Fruit fly (Drosophila melanogaster) whole organism, embryonic: ENCODE results near the gene CG16956.
A peak's percentile ranks its signal among the peaks of the same experiment; 100 is the strongest.

Source experiments
- Atf6 ChIP-seq: fragments of 200-800 bp; sonication (Bioruptor generic); IDR thresholded peaks from 2 replicates; pipeline ENCODE4 v1.3.6; 2022; ENCODE audit warnings: missing biosample characterization, missing genetic modification characterization
- B-H2 ChIP-seq: fragments of 200-800 bp; sonication (Bioruptor generic); optimal IDR thresholded peaks from 2 replicates; lab custom pipeline; 2018; ENCODE audit warnings: missing biosample characterization, mild to moderate bottlenecking, missing genetic modification characterization
- Blimp-1 ChIP-seq: fragments of 200-800 bp; sonication (Bioruptor generic); optimal IDR thresholded peaks from 3 replicates; lab custom pipeline; 2018; ENCODE audit warnings: missing biosample characterization, missing genetic modification characterization, mild to moderate bottlenecking, moderate library complexity, missing genetic modification reagents
- CG10654 ChIP-seq: fragments of 200-800 bp; sonication (Bioruptor generic); optimal IDR thresholded peaks from 2 replicates; lab custom pipeline; 2016; ENCODE audit warnings: missing biosample characterization, missing genetic modification characterization
- CG11696 ChIP-seq: fragments of 200-800 bp; sonication (Bioruptor generic); IDR thresholded peaks from 2 replicates; pipeline ENCODE4 v1.3.6; 2022; ENCODE audit warnings: missing biosample characterization, missing genetic modification characterization
- CG12071 ChIP-seq: fragments of 200-800 bp; sonication (Bioruptor generic); optimal IDR thresholded peaks from 3 replicates; lab custom pipeline; 2018; ENCODE audit warnings: missing biosample characterization, mild to moderate bottlenecking, missing genetic modification characterization
- CG12219 ChIP-seq: fragments of 200-800 bp; sonication (Bioruptor generic); optimal IDR thresholded peaks from 3 replicates; lab custom pipeline; 2018; ENCODE audit warnings: missing biosample characterization, mild to moderate bottlenecking, missing genetic modification characterization
- CG13296 ChIP-seq: fragments of 200-800 bp; sonication (Bioruptor generic); optimal IDR thresholded peaks from 3 replicates; lab custom pipeline; 2018; ENCODE audit warnings: missing biosample characterization, mild to moderate bottlenecking, missing genetic modification characterization
- CG1602 ChIP-seq: fragments of 200-800 bp; sonication (Bioruptor generic); optimal IDR thresholded peaks from 3 replicates; lab custom pipeline; 2016; ENCODE audit warnings: missing biosample characterization, missing genetic modification characterization
- CG17829 ChIP-seq: fragments of 200-800 bp; optimal IDR thresholded peaks from 2 replicates; lab custom pipeline; 2019; ENCODE audit warnings: missing biosample characterization, mild to moderate bottlenecking, missing genetic modification characterization, moderate library complexity
- CG17912 ChIP-seq: fragments of 200-800 bp; sonication (Bioruptor generic); optimal IDR thresholded peaks from 2 replicates; lab custom pipeline; 2018; ENCODE audit warnings: missing biosample characterization, mild to moderate bottlenecking, missing genetic modification characterization
- CG1832 ChIP-seq: fragments of 200-800 bp; sonication (Bioruptor generic); optimal IDR thresholded peaks from 2 replicates; lab custom pipeline; 2017; ENCODE audit warnings: missing biosample characterization, mild to moderate bottlenecking, missing genetic modification characterization, inconsistent platforms
- CG2120 ChIP-seq: fragments of 200-800 bp; sonication (Bioruptor generic); optimal IDR thresholded peaks from 3 replicates; lab custom pipeline; 2016; ENCODE audit warnings: missing biosample characterization, missing genetic modification characterization
- CG3065 ChIP-seq: fragments of 200-800 bp; sonication (Bioruptor generic); optimal IDR thresholded peaks from 2 replicates; lab custom pipeline; 2016; ENCODE audit warnings: missing biosample characterization, missing genetic modification characterization
- CG3163 ChIP-seq: fragments of 200-800 bp; sonication (Bioruptor generic); optimal IDR thresholded peaks from 3 replicates; lab custom pipeline; 2016; ENCODE audit warnings: missing biosample characterization, missing genetic modification characterization
- CG32772 ChIP-seq: fragments of 200-800 bp; sonication (Bioruptor generic); IDR thresholded peaks from 2 replicates; pipeline ENCODE4 v1.3.6; 2022; ENCODE audit warnings: missing biosample characterization, missing genetic modification characterization
- CG3726 ChIP-seq: fragments of 200-800 bp; sonication (Bioruptor generic); IDR thresholded peaks from 3 replicates; pipeline ENCODE4, ENCODE4 v1.3.6; 2022; ENCODE audit warnings: missing biosample characterization, missing genetic modification characterization
- CG3995 ChIP-seq: fragments of 200-800 bp; sonication (Bioruptor generic); optimal IDR thresholded peaks from 3 replicates; lab custom pipeline; 2016; ENCODE audit warnings: missing biosample characterization, missing genetic modification characterization
- CG4820 ChIP-seq: fragments of 200-800 bp; sonication (Bioruptor generic); optimal IDR thresholded peaks from 3 replicates; lab custom pipeline; 2016; ENCODE audit warnings: missing biosample characterization, missing genetic modification characterization
- CG4854 ChIP-seq: fragments of 200-800 bp; sonication (Bioruptor generic); optimal IDR thresholded peaks from 2 replicates; lab custom pipeline; 2016; ENCODE audit warnings: missing biosample characterization, missing genetic modification characterization, inconsistent platforms
- CG6689 ChIP-seq: fragments of 200-800 bp; sonication (Bioruptor generic); IDR thresholded peaks from 2 replicates; pipeline ENCODE4 v1.3.6; 2022; ENCODE audit warnings: missing biosample characterization, missing genetic modification characterization
- CG7556 ChIP-seq: fragments of 200-800 bp; sonication (Bioruptor generic); optimal IDR thresholded peaks from 2 replicates; lab custom pipeline; 2017; ENCODE audit warnings: missing biosample characterization, mild to moderate bottlenecking, missing genetic modification characterization
- CG9437 ChIP-seq: fragments of 200-800 bp; sonication (Bioruptor generic); optimal IDR thresholded peaks from 2 replicates; lab custom pipeline; 2018; ENCODE audit warnings: missing biosample characterization, mild to moderate bottlenecking, missing genetic modification characterization
- Dbx ChIP-seq: fragments of 200-800 bp; sonication (Bioruptor generic); IDR thresholded peaks from 3 replicates; pipeline ENCODE4 v1.3.6; 2022; ENCODE audit warnings: missing biosample characterization, missing genetic modification characterization
- ERR ChIP-seq: fragments of 200-800 bp; sonication (Bioruptor generic); optimal IDR thresholded peaks from 2 replicates; lab custom pipeline; 2016; ENCODE audit warnings: missing biosample characterization, missing genetic modification characterization
- Fer2 ChIP-seq: fragments of 200-800 bp; sonication (Bioruptor generic); optimal IDR thresholded peaks from 2 replicates; lab custom pipeline; 2018; ENCODE audit warnings: missing biosample characterization, mild to moderate bottlenecking, missing genetic modification characterization, moderate library complexity
- HLH3B ChIP-seq: fragments of 200-800 bp; sonication (Bioruptor generic); IDR thresholded peaks from 2 replicates; pipeline ENCODE4 v1.3.6; 2022; ENCODE audit warnings: missing biosample characterization, missing genetic modification characterization
- Jarid2 ChIP-seq: fragments of 200-800 bp; sonication (Bioruptor generic); optimal IDR thresholded peaks from 3 replicates; lab custom pipeline; 2017; ENCODE audit warnings: mild to moderate bottlenecking, missing biosample characterization, missing genetic modification reagents, missing genetic modification characterization
- Max ChIP-seq: fragments of 200-800 bp; sonication (Bioruptor generic); optimal IDR thresholded peaks from 2 replicates; lab custom pipeline; 2016; ENCODE audit warnings: missing biosample characterization, mild to moderate bottlenecking, missing genetic modification characterization
- Nf-YB ChIP-seq: fragments of 200-800 bp; sonication (Bioruptor generic); optimal IDR thresholded peaks from 3 replicates; lab custom pipeline; 2019; ENCODE audit warnings: missing biosample characterization, mild to moderate bottlenecking, missing genetic modification characterization, moderate library complexity
- Nf-YC ChIP-seq: fragments of 200-800 bp; optimal IDR thresholded peaks from 3 replicates; lab custom pipeline; 2019; ENCODE audit warnings: missing biosample characterization, mild to moderate bottlenecking, missing genetic modification characterization, moderate library complexity
- Oaz ChIP-seq: fragments of 200-800 bp; sonication (Bioruptor generic); IDR thresholded peaks from 2 replicates; pipeline ENCODE4 v1.3.6; 2022; ENCODE audit warnings: missing biosample characterization, missing genetic modification characterization
- Vsx1 ChIP-seq: fragments of 200-800 bp; sonication (Bioruptor generic); optimal IDR thresholded peaks from 2 replicates; lab custom pipeline; 2017; ENCODE audit warnings: missing biosample characterization, mild to moderate bottlenecking, missing genetic modification characterization, missing genetic modification reagents
- Xbp1 ChIP-seq: fragments of 200-800 bp; sonication (Bioruptor generic); optimal IDR thresholded peaks from 3 replicates; lab custom pipeline; 2016; ENCODE audit warnings: missing biosample characterization, mild to moderate bottlenecking, missing genetic modification characterization
- ase ChIP-seq: fragments of 200-800 bp; sonication (Bioruptor generic); IDR thresholded peaks from 3 replicates; pipeline ENCODE4 v1.3.6; 2022; ENCODE audit warnings: missing biosample characterization, missing genetic modification characterization
- az2 ChIP-seq: fragments of 200-800 bp; sonication (Bioruptor generic); optimal IDR thresholded peaks from 3 replicates; lab custom pipeline; 2016; ENCODE audit warnings: missing biosample characterization, missing genetic modification characterization
- bab2 ChIP-seq: fragments of 200-800 bp; sonication (Bioruptor generic); optimal IDR thresholded peaks from 2 replicates; lab custom pipeline; 2016; ENCODE audit warnings: missing biosample characterization, missing genetic modification characterization
- dmrt11E ChIP-seq: fragments of 200-800 bp; sonication (Bioruptor generic); optimal IDR thresholded peaks from 3 replicates; lab custom pipeline; 2018; ENCODE audit warnings: missing biosample characterization, mild to moderate bottlenecking, missing genetic modification characterization, moderate library complexity
- en ChIP-seq: fragments of 200-800 bp; sonication (Bioruptor generic); optimal IDR thresholded peaks from 2 replicates; lab custom pipeline; 2016; ENCODE audit warnings: missing biosample characterization, missing genetic modification characterization
- gem ChIP-seq: fragments of 200-800 bp; sonication (Bioruptor generic); optimal IDR thresholded peaks from 2 replicates; lab custom pipeline; 2019; ENCODE audit warnings: missing biosample characterization, mild to moderate bottlenecking, missing genetic modification characterization, moderate library complexity
- gro ChIP-seq: fragments of 200-800 bp; sonication (Bioruptor generic); optimal IDR thresholded peaks from 2 replicates; lab custom pipeline; 2016; ENCODE audit warnings: missing biosample characterization, missing genetic modification characterization
- jing ChIP-seq: fragments of 200-800 bp; sonication (Bioruptor generic); optimal IDR thresholded peaks from 2 replicates; lab custom pipeline; 2018; ENCODE audit warnings: missing biosample characterization, mild to moderate bottlenecking, missing genetic modification characterization
- jumu ChIP-seq: fragments of 200-800 bp; sonication (Bioruptor generic); optimal IDR thresholded peaks from 3 replicates; lab custom pipeline; 2016; ENCODE audit warnings: missing biosample characterization, missing genetic modification characterization
- lilli ChIP-seq: fragments of 200-800 bp; sonication (Bioruptor generic); optimal IDR thresholded peaks from 3 replicates; lab custom pipeline; 2016; ENCODE audit warnings: missing biosample characterization, missing genetic modification characterization
- mirr ChIP-seq: fragments of 200-800 bp; sonication (Bioruptor generic); optimal IDR thresholded peaks from 3 replicates; lab custom pipeline; 2018; ENCODE audit warnings: missing biosample characterization, mild to moderate bottlenecking, missing genetic modification characterization
- nerfin-2 ChIP-seq: fragments of 200-800 bp; sonication (Bioruptor generic); IDR thresholded peaks from 2 replicates; pipeline ENCODE4 v1.3.6; 2022; ENCODE audit warnings: missing biosample characterization, missing genetic modification characterization; ENCODE audit not compliant: partially characterized antibody
- org-1 ChIP-seq: fragments of 200-800 bp; sonication (Bioruptor generic); optimal IDR thresholded peaks from 2 replicates; lab custom pipeline; 2017; ENCODE audit warnings: missing biosample characterization, missing genetic modification characterization
- ro ChIP-seq: fragments of 200-800 bp; sonication (Bioruptor generic); IDR thresholded peaks from 2 replicates; pipeline ENCODE4 v1.3.6; 2022; ENCODE audit warnings: missing biosample characterization, missing genetic modification characterization
- schlank ChIP-seq: fragments of 200-800 bp; sonication (Bioruptor generic); optimal IDR thresholded peaks from 2 replicates; lab custom pipeline; 2018; ENCODE audit warnings: missing biosample characterization, mild to moderate bottlenecking, missing genetic modification characterization
- tll ChIP-seq, 2 experiments: fragments of 200-800 bp in 1 of 2; fragments of >200 bp in 1 of 2; sonication (Bioruptor generic) in 1 of 2; optimal IDR thresholded peaks; 2 replicates each; lab custom pipeline; 2017 to 2019; ENCODE audit warnings: missing biosample characterization in 2 of 2, missing genetic modification characterization in 2 of 2, mild to moderate bottlenecking in 1 of 2, moderate library complexity in 1 of 2
- tna ChIP-seq: fragments of 200-800 bp; sonication (Bioruptor generic); IDR thresholded peaks from 2 replicates; pipeline ENCODE4 v1.3.6; 2022; ENCODE audit warnings: missing biosample characterization, missing genetic modification characterization; ENCODE audit not compliant: partially characterized antibody
- ttk ChIP-seq: fragments of 200-800 bp; sonication (Bioruptor generic); IDR thresholded peaks from 2 replicates; pipeline ENCODE4 v2.1.2; 2022; ENCODE audit warnings: missing biosample characterization, missing genetic modification characterization
- vvl ChIP-seq: fragments of 200-800 bp; sonication (Bioruptor generic); IDR thresholded peaks from 2 replicates; pipeline ENCODE4 v1.3.6; 2022; ENCODE audit warnings: missing biosample characterization, missing genetic modification characterization
- zfh1 ChIP-seq: fragments of 200-800 bp; sonication (Bioruptor generic); IDR thresholded peaks from 3 replicates; pipeline ENCODE4 v1.3.6; 2022; ENCODE audit warnings: missing biosample characterization, missing genetic modification characterization

Gene CG16956

DNA sequence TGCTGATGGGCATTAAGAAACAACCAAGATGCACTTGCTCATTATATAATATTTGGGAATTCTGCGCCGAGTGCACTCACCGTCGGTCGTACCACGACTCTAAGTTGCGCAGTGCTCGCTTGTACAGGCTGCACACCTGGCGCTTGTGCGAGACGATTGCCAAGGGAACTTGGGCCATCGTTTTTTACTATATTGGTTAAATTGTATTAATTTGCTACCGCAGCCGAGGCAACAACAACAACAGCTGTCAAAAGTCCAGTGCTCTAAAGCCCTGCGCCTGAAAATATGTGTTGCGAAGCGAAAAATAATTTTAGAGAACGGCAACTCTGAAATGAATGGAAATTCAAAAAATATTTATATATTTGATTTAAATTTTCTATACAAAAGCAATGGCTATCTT is 43.6 kb downstream of the CG16956 start, which contains the start of gene ND-B22 (continued):
- TF ChIP-seq tll (GFP tag; optimal IDR thresholded peaks at IDR 0.05; lab: Kevin White, UChicago): no peak
- no peak for TF ChIP-seq schlank (tag; lab: Kevin White, UChicago)
- TF ChIP-seq Oaz: no peak
- no peak for TF ChIP-seq CG6689 (GFP tag; lab: Robert Waterston, UW)
- TF ChIP-seq tna (GFP tag; lab: Robert Waterston, UW): 0 out of 2 replicates have a peak, but pooled peaks have one; percentile 33
- TF ChIP-seq CG1602: peak; percentile 24
- TF ChIP-seq az2 (GFP tag; lab: Kevin White, UChicago): peak; percentile 24
- TF ChIP-seq Max: peak; percentile 30
- TF ChIP-seq vvl (GFP tag; lab: Robert Waterston, UW): peak; percentile 83
- peak; percentile 88 for TF ChIP-seq B-H2 (GFP tag; lab: Kevin White, UChicago)
- TF ChIP-seq nerfin-2 (GFP tag; lab: Robert Waterston, UW): no peak
- TF ChIP-seq lilli (GFP tag; lab: Kevin White, UChicago): peak; percentile 67
- 0 out of 2 replicates have a peak, but pooled peaks have one; percentile 13 for TF ChIP-seq Atf6
- peak; percentile 73 for TF ChIP-seq CG2120
- TF ChIP-seq ase (GFP tag; lab: Robert Waterston, UW): no peak
- TF ChIP-seq CG3163 (GFP tag; lab: Kevin White, UChicago): no peak
- peak; percentile 31 for TF ChIP-seq CG17829
- TF ChIP-seq en (GFP tag; lab: Kevin White, UChicago): no peak
- no peak for TF ChIP-seq CG12219
- no peak for TF ChIP-seq CG3726
- TF ChIP-seq CG4854 (GFP tag; lab: Kevin White, UChicago): no peak
- no peak for TF ChIP-seq ERR
- peak; percentile 36 for TF ChIP-seq CG13296 (GFP tag; lab: Kevin White, UChicago)
- TF ChIP-seq Jarid2 (GFP tag; lab: Kevin White, UChicago): no peak
- peak; percentile 32 for TF ChIP-seq gro (GFP tag; lab: Kevin White, UChicago)
- TF ChIP-seq ro: no peak
- TF ChIP-seq mirr: no peak
- no peak for TF ChIP-seq CG17912
- no peak for TF ChIP-seq org-1 (GFP tag; lab: Kevin White, UChicago)
- TF ChIP-seq Vsx1: peak; percentile 33
- peak; percentile 43 for TF ChIP-seq gem
- peak; percentile 55 for TF ChIP-seq Xbp1 (GFP tag; lab: Kevin White, UChicago)
- TF ChIP-seq CG10654 (GFP tag; lab: Kevin White, UChicago): peak; percentile 31
- TF ChIP-seq ttk (GFP tag; lab: Robert Waterston, UW): no peak
- TF ChIP-seq jing (GFP tag; lab: Kevin White, UChicago): no peak
- TF ChIP-seq Nf-YC: peak; percentile 47
- TF ChIP-seq CG9437 (GFP tag; lab: Kevin White, UChicago): no peak
- peak; percentile 6 for TF ChIP-seq bab2 (GFP tag; lab: Kevin White, UChicago)
- TF ChIP-seq Dbx (GFP tag; lab: Robert Waterston, UW): peak; percentile 24; the same call in 1 of the 3 replicates
- TF ChIP-seq, all 482 proteins: peak for 189

DNA sequence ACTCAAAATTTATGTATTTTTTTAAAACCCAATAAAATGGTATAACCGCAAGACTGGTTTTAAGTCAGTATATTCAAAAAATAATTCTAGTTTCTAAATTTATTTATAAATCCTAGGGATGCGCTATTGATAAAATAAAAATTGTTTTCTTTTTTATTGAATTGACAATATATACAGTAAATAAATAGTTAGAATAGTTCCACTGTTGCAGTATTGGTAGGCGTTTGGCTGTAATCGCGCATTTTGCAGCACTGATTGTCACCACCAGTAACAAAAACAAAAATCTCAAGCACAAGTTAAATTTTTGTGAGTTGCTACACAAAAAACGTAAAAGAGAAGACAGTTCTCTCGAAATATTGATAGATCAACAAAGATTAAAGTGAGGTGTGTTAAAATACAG is 45.4 kb downstream of the CG16956 start, which contains the start of gene CG31855:
Gene CG31855 (plus strand): TSS at position 265 of the 400 bp plus-strand sequence.
- TF ChIP-seq dmrt11E (tag; lab: Kevin White, UChicago) (peak; percentile 71), Atf6 (peak; percentile 89), jumu (GFP tag; lab: Kevin White, UChicago) (peak; percentile 62), HLH3B (peak; percentile 82), Fer2 (tag; lab: Kevin White, UChicago) (peak; percentile 79), CG12071 (peak; percentile 74), CG3995 (GFP tag; lab: Kevin White, UChicago) (peak; percentile 51), CG32772 (GFP tag; lab: Robert Waterston, UW) (peak; percentile 78), Blimp-1 (GFP tag; lab: Kevin White, UChicago) (peak; percentile 71), CG11696 (GFP tag; lab: Robert Waterston, UW) (peak; percentile 25; the same call in 1 of the 2 replicates), CG7556 (peak; percentile 79), CG1832 (GFP tag; lab: Kevin White, UChicago) (no peak), CG3065 (GFP tag; lab: Kevin White, UChicago) (peak; percentile 49), zfh1 (peak; percentile 88), Nf-YB (peak; percentile 38), CG4820 (GFP tag; lab: Kevin White, UChicago) (peak; percentile 59)
